Fruit fly (Drosophila melanogaster) whole organism, prepupa: ENCODE measurements around the gene CG1738.

Experiments used
- CG10631 ChIP-seq: fragments of 200-800 bp; sonication (Bioruptor generic); optimal IDR thresholded peaks from 2 replicates; lab custom pipeline; 2016; ENCODE audit warnings: missing biosample characterization, missing genetic modification characterization
- CG10669 ChIP-seq: fragments of 200-800 bp; sonication (Bioruptor generic); optimal IDR thresholded peaks from 3 replicates; lab custom pipeline; 2018; ENCODE audit warnings: missing biosample characterization, mild to moderate bottlenecking, missing genetic modification characterization, moderate library complexity
- CG11762 ChIP-seq: fragments of 200-800 bp; sonication (Bioruptor generic); optimal IDR thresholded peaks from 3 replicates; lab custom pipeline; 2016; ENCODE audit warnings: missing biosample characterization, missing genetic modification characterization; ENCODE audit not compliant: insufficient read depth
- CG11902 ChIP-seq: fragments of 200-800 bp; sonication (Bioruptor generic); optimal IDR thresholded peaks from 3 replicates; lab custom pipeline; 2016; ENCODE audit warnings: missing biosample characterization, missing genetic modification characterization
- CG15336 ChIP-seq: fragments of 200-800 bp; sonication (Bioruptor generic); IDR thresholded peaks from 2 replicates; pipeline ENCODE4 v1.3.6; 2022; ENCODE audit warnings: missing biosample characterization, missing genetic modification characterization
- CG16779 ChIP-seq: fragments of 200-800 bp; sonication (Bioruptor generic); optimal IDR thresholded peaks from 3 replicates; lab custom pipeline; 2017; ENCODE audit warnings: missing biosample characterization, mild to moderate bottlenecking, missing genetic modification characterization
- CG3032 ChIP-seq: fragments of 200-800 bp; optimal IDR thresholded peaks from 2 replicates; lab custom pipeline; 2019; ENCODE audit warnings: missing biosample characterization, mild to moderate bottlenecking, missing genetic modification characterization, moderate library complexity
- CG31627 ChIP-seq: fragments of 200-800 bp; sonication (Bioruptor generic); optimal IDR thresholded peaks from 3 replicates; lab custom pipeline; 2016; ENCODE audit warnings: missing biosample characterization, missing genetic modification characterization
- CG32006 ChIP-seq: fragments of 200-800 bp; sonication (Bioruptor generic); optimal IDR thresholded peaks from 3 replicates; lab custom pipeline; 2017; ENCODE audit warnings: missing biosample characterization, mild to moderate bottlenecking, missing genetic modification characterization
- CG3919 ChIP-seq: fragments of 200-800 bp; sonication (Bioruptor generic); optimal IDR thresholded peaks from 3 replicates; lab custom pipeline; 2016; ENCODE audit warnings: missing biosample characterization, missing genetic modification characterization
- CG4318 ChIP-seq: fragments of 200-800 bp; sonication (Bioruptor generic); optimal IDR thresholded peaks from 3 replicates; lab custom pipeline; 2017; ENCODE audit warnings: missing biosample characterization, mild to moderate bottlenecking, missing genetic modification characterization
- CG6163 ChIP-seq: fragments of 200-800 bp; sonication (Bioruptor generic); IDR thresholded peaks from 3 replicates; pipeline ENCODE4 v1.3.6; 2022; ENCODE audit warnings: missing biosample characterization, missing genetic modification characterization
- CG6276 ChIP-seq: fragments of 200-800 bp; sonication (Bioruptor generic); optimal IDR thresholded peaks from 2 replicates; lab custom pipeline; 2017; ENCODE audit warnings: missing biosample characterization, mild to moderate bottlenecking, missing genetic modification characterization
- CG6792 ChIP-seq: fragments of 200-800 bp; sonication (Bioruptor generic); optimal IDR thresholded peaks from 3 replicates; lab custom pipeline; 2016; ENCODE audit warnings: missing biosample characterization, missing genetic modification characterization
- CG6808 ChIP-seq: fragments of 200-800 bp; sonication (Bioruptor generic); optimal IDR thresholded peaks from 3 replicates; lab custom pipeline; 2017; ENCODE audit warnings: missing biosample characterization, missing genetic modification characterization, mild to moderate bottlenecking, moderate library complexity, missing genetic modification reagents
- CG6854 ChIP-seq: fragments of 200-800 bp; sonication (Bioruptor generic); optimal IDR thresholded peaks from 2 replicates; lab custom pipeline; 2017; ENCODE audit warnings: missing biosample characterization, mild to moderate bottlenecking, missing genetic modification characterization
- CG7368 ChIP-seq: fragments of 200-800 bp; sonication (Bioruptor generic); optimal IDR thresholded peaks from 3 replicates; lab custom pipeline; 2016; ENCODE audit warnings: missing biosample characterization, missing genetic modification characterization
- CG8119 ChIP-seq: fragments of 200-800 bp; sonication (Bioruptor generic); IDR thresholded peaks from 3 replicates; pipeline ENCODE4 v1.3.6; 2022; ENCODE audit warnings: missing biosample characterization, missing genetic modification characterization
- CG8632 ChIP-seq: fragments of 200-800 bp; sonication (Bioruptor generic); optimal IDR thresholded peaks from 3 replicates; lab custom pipeline; 2016; ENCODE audit warnings: missing biosample characterization, missing genetic modification characterization
- CG9139 ChIP-seq: fragments of 200-800 bp; sonication (Bioruptor generic); optimal IDR thresholded peaks from 3 replicates; lab custom pipeline; 2017; ENCODE audit warnings: missing biosample characterization, mild to moderate bottlenecking, missing genetic modification characterization
- Eip78C ChIP-seq: fragments of 200-800 bp; sonication (Bioruptor generic); peaks from one replicate; lab custom pipeline; 2016; ENCODE audit warnings: missing biosample characterization, missing genetic modification characterization
- Ets21C ChIP-seq: fragments of 200-800 bp; sonication (Bioruptor generic); optimal IDR thresholded peaks from 3 replicates; lab custom pipeline; 2016; ENCODE audit warnings: missing biosample characterization, missing genetic modification characterization
- Ets96B ChIP-seq: fragments of 200-800 bp; optimal IDR thresholded peaks from 2 replicates; lab custom pipeline; 2019; ENCODE audit warnings: missing biosample characterization, mild to moderate bottlenecking, missing genetic modification characterization, moderate library complexity
- Gug ChIP-seq: fragments of 200-800 bp; sonication (Bioruptor generic); IDR thresholded peaks from 2 replicates; pipeline ENCODE4 v1.3.6; 2022; ENCODE audit warnings: missing biosample characterization, missing genetic modification characterization
- Hr38 ChIP-seq: sonication (Bioruptor generic); optimal IDR thresholded peaks from 2 replicates; lab custom pipeline; 2016; ENCODE audit warnings: missing biosample characterization, missing genetic modification characterization
- Hr4 ChIP-seq: fragments of 200-800 bp; sonication (Bioruptor generic); optimal IDR thresholded peaks from 3 replicates; lab custom pipeline; 2016; ENCODE audit warnings: missing biosample characterization, missing genetic modification characterization
- Lpt ChIP-seq: fragments of 200-800 bp; sonication (Bioruptor generic); optimal IDR thresholded peaks from 3 replicates; lab custom pipeline; 2016; ENCODE audit warnings: missing biosample characterization, missing genetic modification characterization
- Met ChIP-seq: fragments of 200-800 bp; sonication (Bioruptor generic); optimal IDR thresholded peaks from 3 replicates; lab custom pipeline; 2016; ENCODE audit warnings: missing biosample characterization, missing genetic modification characterization
- Smox ChIP-seq: fragments of 200-800 bp; sonication (Bioruptor generic); optimal IDR thresholded peaks from 3 replicates; lab custom pipeline; 2016; ENCODE audit warnings: missing biosample characterization, missing genetic modification characterization
- Sox102F ChIP-seq: fragments of 200-800 bp; sonication (Bioruptor generic); optimal IDR thresholded peaks from 2 replicates; lab custom pipeline; 2016; ENCODE audit warnings: missing biosample characterization, mild to moderate bottlenecking, missing genetic modification characterization
- Sox15 ChIP-seq: fragments of 200-800 bp; sonication (Bioruptor generic); optimal IDR thresholded peaks from 3 replicates; lab custom pipeline; 2016; ENCODE audit warnings: missing biosample characterization, missing genetic modification characterization
- cyc ChIP-seq: fragments of 200-800 bp; sonication (Bioruptor generic); optimal IDR thresholded peaks from 3 replicates; lab custom pipeline; 2016; ENCODE audit warnings: missing biosample characterization, missing genetic modification characterization
- dac ChIP-seq: fragments of 200-800 bp; sonication (Bioruptor generic); optimal IDR thresholded peaks from 2 replicates; lab custom pipeline; 2017; ENCODE audit warnings: missing biosample characterization, mild to moderate bottlenecking, missing genetic modification characterization
- dsx ChIP-seq: fragments of 200-800 bp; optimal IDR thresholded peaks from 3 replicates; lab custom pipeline; 2019; ENCODE audit warnings: missing biosample characterization, mild to moderate bottlenecking, missing genetic modification characterization, moderate library complexity; ENCODE audit not compliant: poor library complexity, severe bottlenecking
- eg ChIP-seq: fragments of 200-800 bp; sonication (Bioruptor generic); IDR thresholded peaks from 3 replicates; pipeline ENCODE4 v1.3.6; 2022; ENCODE audit warnings: missing biosample characterization, missing genetic modification characterization
- esn ChIP-seq: fragments of 200-800 bp; sonication (Bioruptor generic); optimal IDR thresholded peaks from 2 replicates; lab custom pipeline; 2016; ENCODE audit warnings: missing biosample characterization, mild to moderate bottlenecking, missing genetic modification characterization, moderate library complexity
- fd59A ChIP-seq: fragments of 200-800 bp; sonication (Bioruptor generic); optimal IDR thresholded peaks from 2 replicates; lab custom pipeline; 2017; ENCODE audit warnings: missing biosample characterization, mild to moderate bottlenecking, missing genetic modification characterization, missing genetic modification reagents
- fd85E ChIP-seq: fragments of 200-800 bp; sonication (Bioruptor generic); optimal IDR thresholded peaks from 3 replicates; lab custom pipeline; 2016; ENCODE audit warnings: missing biosample characterization, missing genetic modification characterization
- fkh ChIP-seq: fragments of 200-800 bp; sonication (Bioruptor generic); optimal IDR thresholded peaks from 3 replicates; lab custom pipeline; 2017; ENCODE audit warnings: missing biosample characterization, mild to moderate bottlenecking, missing genetic modification characterization, moderate library complexity
- lz ChIP-seq: fragments of 200-800 bp; sonication (Bioruptor generic); optimal IDR thresholded peaks from 3 replicates; lab custom pipeline; 2016; ENCODE audit warnings: missing biosample characterization, missing genetic modification characterization
- pdm3 ChIP-seq: fragments of 200-800 bp; sonication (Bioruptor generic); optimal IDR thresholded peaks from 3 replicates; lab custom pipeline; 2016; ENCODE audit warnings: missing biosample characterization, missing genetic modification characterization
- spab ChIP-seq: fragments of 200-800 bp; sonication (Bioruptor generic); optimal IDR thresholded peaks from 2 replicates; lab custom pipeline; 2017; ENCODE audit warnings: missing biosample characterization, mild to moderate bottlenecking, missing genetic modification characterization, missing genetic modification reagents
- ss ChIP-seq, 2 experiments: fragments of 200-800 bp; sonication (Bioruptor generic); optimal IDR thresholded peaks; 2 replicates in 1 of 2; 3 replicates in 1 of 2; lab custom pipeline; 2017 to 2018; ENCODE audit warnings: mild to moderate bottlenecking in 2 of 2, missing biosample characterization in 2 of 2, missing genetic modification characterization in 2 of 2, moderate library complexity in 1 of 2
- topi ChIP-seq: fragments of 200-800 bp; sonication (Bioruptor generic); optimal IDR thresholded peaks from 3 replicates; lab custom pipeline; 2016; ENCODE audit warnings: missing biosample characterization, missing genetic modification characterization

The CG1738 gene

dm6 chrX:11370792-11371191 lies 21.9 kb downstream of the CG1738 start (continued):
- TF ChIP-seq pdm3 (GFP tag; lab: Kevin White, UChicago) = no peak

dm6 chrX:11371613-11372012 lies 22.8 kb downstream of the CG1738 start:
- TF ChIP-seq dac (GFP tag; lab: Kevin White, UChicago) (no peak), fd59A (GFP tag; lab: Kevin White, UChicago) (no peak), spab (GFP tag; lab: Kevin White, UChicago) (no peak), Sox102F (no peak), CG11762 (no peak), Hr38 (GFP tag; lab: Kevin White, UChicago) (no peak), Hr4 (GFP tag; lab: Kevin White, UChicago) (no peak), CG6854 (GFP tag; lab: Kevin White, UChicago) (no peak)

dm6 chrX:11372764-11373712 lies 24.2 kb downstream of the CG1738 start:
- TF ChIP-seq dac (GFP tag; lab: Kevin White, UChicago) (no peak), dsx (GFP tag; lab: Kevin White, UChicago) (no peak), CG8632 (GFP tag; lab: Kevin White, UChicago) (no peak), ss (GFP tag; optimal IDR thresholded peaks at IDR 0.05; lab: Kevin White, UChicago) (no peak), CG10669 (GFP tag; lab: Kevin White, UChicago) (no peak), CG32006 (GFP tag; lab: Kevin White, UChicago) (peak; percentile 29), Smox (GFP tag; lab: Kevin White, UChicago) (no peak), CG6276 (no peak), eg (GFP tag; lab: Robert Waterston, UW) (peak; percentile 58), CG3919 (GFP tag; lab: Kevin White, UChicago) (no peak), CG6854 (GFP tag; lab: Kevin White, UChicago) (no peak), cyc (no peak), CG6163 (0 out of 3 replicates have a peak, but pooled peaks have one; percentile 21), Sox102F (no peak), CG6808 (no peak), CG8119 (peak; percentile 49; the same call in 2 of the 3 replicates), Lpt (GFP tag; lab: Kevin White, UChicago) (no peak), Sox15 (GFP tag; lab: Kevin White, UChicago) (no peak), CG6792 (no peak), Hr4 (GFP tag; lab: Kevin White, UChicago) (peak; percentile 55), CG31627 (peak; percentile 22), Hr38 (GFP tag; lab: Kevin White, UChicago) (no peak), CG11902 (GFP tag; lab: Kevin White, UChicago) (no peak), CG16779 (tag; lab: Kevin White, UChicago) (no peak), lz (GFP tag; lab: Kevin White, UChicago) (peak; percentile 15), CG10631 (no peak), CG4318 (GFP tag; lab: Kevin White, UChicago) (no peak), CG9139 (GFP tag; lab: Kevin White, UChicago) (no peak), CG11762 (no peak), CG3032 (tag; lab: Kevin White, UChicago) (no peak), fd85E (no peak), CG7368 (GFP tag; lab: Kevin White, UChicago) (no peak), spab (GFP tag; lab: Kevin White, UChicago) (no peak), Met (GFP tag; lab: Kevin White, UChicago) (peak; percentile 11), Ets96B (tag; lab: Kevin White, UChicago) (no peak), CG15336 (GFP tag; lab: Robert Waterston, UW) (peak; percentile 28; the same call in 1 of the 2 replicates), Ets21C (GFP tag; lab: Kevin White, UChicago) (no peak), fkh (GFP tag; lab: Kevin White, UChicago) (no peak), topi (GFP tag; lab: Kevin White, UChicago) (no peak), Eip78C (GFP tag; lab: Kevin White, UChicago) (peak; percentile 68), Gug (GFP tag; lab: Robert Waterston, UW) (no peak), pdm3 (GFP tag; lab: Kevin White, UChicago) (no peak), esn (GFP tag; lab: Kevin White, UChicago) (peak; percentile 4)
